Fruit fly (Drosophila melanogaster) Kc167 (cell line): Measurements from ENCODE around the gene kay.

ENCODE experiments used
- Myc ChIP-seq: fragments of >200 bp; optimal IDR thresholded peaks from 2 replicates; lab custom pipeline; 2017; ENCODE audit warnings: missing external identifiers
- Sin3A ChIP-seq: fragments of >200 bp; optimal IDR thresholded peaks from 2 replicates; lab custom pipeline; 2018; ENCODE audit warnings: missing external identifiers
- h ChIP-seq: fragments of >200 bp; optimal IDR thresholded peaks from 3 replicates; lab custom pipeline; 2018; ENCODE audit warnings: missing external identifiers
- insv ChIP-seq: fragments of >200 bp; optimal IDR thresholded peaks from 3 replicates; lab custom pipeline; 2018; ENCODE audit warnings: missing external identifiers
- psq ChIP-seq: fragments of >200 bp; optimal IDR thresholded peaks from 2 replicates; lab custom pipeline; 2017; ENCODE audit warnings: missing external identifiers
- ttk ChIP-seq: sonication (Bioruptor generic); optimal IDR thresholded peaks from 2 replicates; lab custom pipeline; 2017; ENCODE audit warnings: missing external identifiers

DNA sequence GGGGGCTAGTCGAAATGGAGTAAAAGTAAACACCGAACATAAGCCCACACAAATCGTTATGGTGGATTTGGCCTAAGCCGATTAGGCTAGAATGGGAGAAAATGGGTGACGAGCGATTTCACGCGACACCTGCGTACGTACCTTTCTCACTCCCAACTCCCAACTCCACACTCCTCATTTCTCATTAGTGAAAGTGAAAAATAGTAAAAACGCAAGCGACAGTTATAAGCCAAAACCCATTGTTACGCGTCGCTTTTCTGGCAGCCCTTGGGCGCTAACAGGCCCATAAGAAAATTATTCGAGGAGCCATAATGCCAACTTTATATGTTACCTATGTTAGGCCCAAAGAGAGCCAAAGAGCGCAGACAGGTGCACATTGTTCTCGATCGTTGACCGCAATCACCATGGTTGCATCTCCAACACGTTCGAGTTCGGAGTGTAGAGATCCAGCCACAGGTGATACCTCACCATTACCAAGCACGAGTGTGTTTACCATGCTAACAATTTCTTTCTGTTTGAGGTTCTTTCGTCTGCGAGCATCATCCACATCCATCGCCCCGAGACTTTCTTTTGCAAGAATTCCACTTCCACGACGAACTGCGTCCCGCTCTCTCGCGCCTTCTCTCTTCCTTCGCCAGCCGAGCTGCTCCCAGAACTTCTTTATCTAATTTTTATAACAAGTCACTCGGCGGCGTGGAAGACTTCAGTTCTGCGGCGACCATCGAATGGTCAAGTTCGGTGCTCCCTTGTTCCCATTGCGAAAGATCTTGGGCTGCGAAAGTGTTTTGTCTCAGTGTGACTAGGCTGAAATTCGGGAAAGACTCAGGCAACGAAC is 52.9 kb downstream of the kay start, which contains the start of gene neo:
- TF ChIP-seq h (lab: Kevin White, UChicago) (no peak), Myc (no peak), psq (lab: Kevin White, UChicago) (no peak), Sin3A (lab: Kevin White, UChicago) (no peak), ttk (lab: Kevin White, UChicago) (no peak), insv (lab: Kevin White, UChicago) (no peak)
